Worm (Caenorhabditis elegans): ENCODE data around the gene clc-8.
"Not testable (repeated sequence)": the region's sequence is repeated elsewhere in the genome, so short reads cannot be mapped to it uniquely, and the experiment has no call there.

- not testable (repeated sequence) for TF ChIP-seq ceh-36 (tag; optimal IDR thresholded peaks at IDR 0.05); F13C5.2 (tag; optimal IDR thresholded peaks at IDR 0.05); ama-1 (optimal IDR thresholded peaks at IDR 0.05)
Observed at ce11 chrIV:14427395-14427794, 33.5 kb downstream of the clc-8 start, which contains the start of gene F55B11.5.

All from whole organism, early embryonic.